Worm (Caenorhabditis elegans) whole organism, young adult: Measurements from ENCODE around the gene K10H10.13.

Source experiments
- B0019.2 ChIP-seq: fragments of 200-800 bp; sonication (Bioruptor generic); conservative IDR thresholded peaks from 2 replicates; pipeline ENCODE4 v1.3.6; 2022; ENCODE audit warnings: missing genetic modification reagents, missing genetic modification characterization, missing compliant biosample characterization
- B0035.1 ChIP-seq: sonication (generic microtip); optimal IDR thresholded peaks from 2 replicates; lab custom pipeline; 2016; ENCODE audit warnings: missing genetic modification characterization, mild to moderate bottlenecking, missing compliant biosample characterization, missing genotype, missing genetic modification reagents
- B0261.1 ChIP-seq: sonication (generic microtip); optimal IDR thresholded peaks from 2 replicates; lab custom pipeline; 2016; ENCODE audit warnings: mild to moderate bottlenecking, missing genetic modification characterization, moderate library complexity, missing compliant biosample characterization
- D2030.7 ChIP-seq: fragments of 200-800 bp; sonication (Bioruptor generic); IDR thresholded peaks from 2 replicates; pipeline ENCODE4 v1.3.6; 2022; ENCODE audit warnings: missing genetic modification reagents, missing genetic modification characterization, missing compliant biosample characterization
- F23B12.7 ChIP-seq: sonication (generic microtip); optimal IDR thresholded peaks from 2 replicates; lab custom pipeline; 2017; ENCODE audit warnings: missing genetic modification characterization, mild to moderate bottlenecking, missing compliant biosample characterization, antibody characterized with exemption, moderate library complexity; ENCODE audit not compliant: insufficient read depth
- F33H1.4 ChIP-seq: fragments of 200-800 bp; sonication (Bioruptor generic); IDR thresholded peaks from 2 replicates; pipeline ENCODE4 v1.3.6; 2022; ENCODE audit warnings: missing genetic modification reagents, missing genetic modification characterization, missing compliant biosample characterization
- F49E8.2 ChIP-seq: sonication (generic microtip); optimal IDR thresholded peaks from 3 replicates; lab custom pipeline; 2017; ENCODE audit warnings: missing genetic modification characterization, mild to moderate bottlenecking, missing compliant biosample characterization, antibody characterized with exemption, moderate library complexity; ENCODE audit not compliant: insufficient read depth
- Y95B8A.8 ChIP-seq: fragments of 200-800 bp; sonication (Bioruptor generic); IDR thresholded peaks from 2 replicates; pipeline ENCODE4 v1.3.6; 2022; ENCODE audit warnings: missing genetic modification reagents, missing genetic modification characterization, missing compliant biosample characterization
- akir-1 ChIP-seq: fragments of 200-800 bp; sonication (Bioruptor generic); optimal IDR thresholded peaks from 2 replicates; lab custom pipeline; 2018; ENCODE audit warnings: mild to moderate bottlenecking, missing genetic modification characterization, moderate library complexity, missing compliant biosample characterization
- aptf-3 ChIP-seq: fragments of 200-800 bp; sonication (Bioruptor generic); IDR thresholded peaks from 2 replicates; pipeline ENCODE4 v1.3.6; 2022; ENCODE audit warnings: missing genetic modification characterization, missing compliant biosample characterization
- cebp-2 ChIP-seq: fragments of 200-800 bp; sonication (Bioruptor generic); IDR thresholded peaks from 2 replicates; pipeline ENCODE4 v1.3.6; 2022; ENCODE audit warnings: missing genetic modification characterization, missing compliant biosample characterization
- ceh-100 ChIP-seq: fragments of 200-800 bp; sonication (Bioruptor generic); IDR thresholded peaks from 2 replicates; pipeline ENCODE4 v1.3.6; 2022; ENCODE audit warnings: missing genetic modification reagents, missing genetic modification characterization, missing compliant biosample characterization
- ceh-91 ChIP-seq: fragments of 200-800 bp; sonication (Bioruptor generic); IDR thresholded peaks from 2 replicates; pipeline ENCODE4 v1.3.6; 2022; ENCODE audit warnings: missing genetic modification reagents, missing genetic modification characterization, missing compliant biosample characterization
- dox-1 ChIP-seq: fragments of 200-800 bp; sonication (Bioruptor generic); IDR thresholded peaks from 2 replicates; pipeline ENCODE4 v1.3.6; 2022; ENCODE audit warnings: missing genetic modification reagents, missing genetic modification characterization, missing compliant biosample characterization
- dpl-1 ChIP-seq: fragments of 150-350 bp; optimal IDR thresholded peaks from 2 replicates; lab custom pipeline; 2014; ENCODE audit warnings: missing biosample characterization, missing genetic modification reagents, missing genetic modification characterization
- efl-1 ChIP-seq: fragments of 150-350 bp; optimal IDR thresholded peaks from 2 replicates; lab custom pipeline; 2014; ENCODE audit warnings: missing biosample characterization, missing genetic modification reagents, missing genetic modification characterization
- him-1 ChIP-seq: sonication (generic microtip); optimal IDR thresholded peaks from 2 replicates; lab custom pipeline; 2016; ENCODE audit warnings: missing genotype, missing genetic modification reagents, missing genetic modification characterization, missing compliant biosample characterization
- hmg-1.2 ChIP-seq: fragments of 200-800 bp; sonication (Bioruptor generic); IDR thresholded peaks from 2 replicates; pipeline ENCODE4 v1.3.6; 2022; ENCODE audit warnings: missing genetic modification reagents, missing genetic modification characterization, missing compliant biosample characterization
- lag-1 ChIP-seq: fragments of 200-800 bp; sonication (Bioruptor generic); IDR thresholded peaks from 2 replicates; pipeline ENCODE4 v1.3.6; 2022; ENCODE audit warnings: missing genetic modification reagents, missing genetic modification characterization, missing compliant biosample characterization
- let-607 ChIP-seq, 2 experiments: fragments of 200-800 bp in 1 of 2; sonication (Bioruptor generic) in 1 of 2; sonication (generic microtip) in 1 of 2; optimal IDR thresholded peaks; 2 replicates each; lab custom pipeline; 2016 to 2018; ENCODE audit warnings: mild to moderate bottlenecking in 2 of 2, missing compliant biosample characterization in 2 of 2, missing genetic modification characterization in 2 of 2, moderate library complexity in 2 of 2, missing genotype in 1 of 2
- lin-35 ChIP-seq, 3 experiments: fragments of 150-350 bp in 2 of 3; sonication (generic microtip) in 1 of 3; optimal IDR thresholded peaks; 2 replicates each; lab custom pipeline; 2014 to 2018; ENCODE audit warnings: missing biosample characterization in 3 of 3, missing genetic modification characterization in 3 of 3, missing genetic modification reagents in 3 of 3
- lin-40 ChIP-seq: sonication (generic microtip); optimal IDR thresholded peaks from 2 replicates; lab custom pipeline; 2016; ENCODE audit warnings: missing genetic modification characterization, mild to moderate bottlenecking, missing compliant biosample characterization, missing genotype, missing genetic modification reagents
- lin-54 ChIP-seq: fragments of 200-800 bp; sonication (Bioruptor generic); optimal IDR thresholded peaks from 2 replicates; lab custom pipeline; 2018; ENCODE audit warnings: mild to moderate bottlenecking, missing genetic modification characterization, missing compliant biosample characterization
- lsl-1 ChIP-seq: fragments of 200-800 bp; sonication (Bioruptor generic); optimal IDR thresholded peaks from 2 replicates; lab custom pipeline; 2018; ENCODE audit warnings: mild to moderate bottlenecking, missing genetic modification characterization, moderate library complexity, missing compliant biosample characterization
- madf-6 ChIP-seq: fragments of 200-800 bp; sonication (Bioruptor generic); IDR thresholded peaks from 2 replicates; pipeline ENCODE4 v1.3.6; 2022; ENCODE audit warnings: missing genetic modification reagents, missing genetic modification characterization, missing compliant biosample characterization
- madf-8 ChIP-seq: fragments of 200-800 bp; sonication (Bioruptor generic); conservative IDR thresholded peaks from 2 replicates; pipeline ENCODE4 v1.3.6; 2022; ENCODE audit warnings: missing genetic modification reagents, missing genetic modification characterization, missing compliant biosample characterization
- mcd-1 ChIP-seq: fragments of 200-800 bp; sonication (Bioruptor generic); IDR thresholded peaks from 2 replicates; pipeline ENCODE4 v1.3.6; 2022; ENCODE audit warnings: missing genetic modification reagents, missing genetic modification characterization, missing compliant biosample characterization
- nfya-1 ChIP-seq: sonication (generic microtip); optimal IDR thresholded peaks from 2 replicates; lab custom pipeline; 2017; ENCODE audit warnings: antibody characterized with exemption, missing compliant biosample characterization, missing genetic modification characterization, borderline replicate concordance; ENCODE audit not compliant: insufficient read depth
- nhr-90 ChIP-seq: sonication (generic microtip); optimal IDR thresholded peaks from 2 replicates; lab custom pipeline; 2016; ENCODE audit warnings: missing genotype, mild to moderate bottlenecking, missing genetic modification characterization, missing compliant biosample characterization
- pbrm-1 ChIP-seq: fragments of 200-800 bp; sonication (Bioruptor generic); IDR thresholded peaks from 2 replicates; pipeline ENCODE4 v1.3.6; 2022; ENCODE audit warnings: missing genetic modification reagents, missing genetic modification characterization, missing compliant biosample characterization
- rcor-1 ChIP-seq: fragments of 200-800 bp; sonication (Bioruptor generic); IDR thresholded peaks from 2 replicates; pipeline ENCODE4 v1.3.6; 2022; ENCODE audit warnings: missing genetic modification reagents, missing genetic modification characterization, missing compliant biosample characterization
- rpc-1 ChIP-seq, 2 experiments: fragments of 150-350 bp in 1 of 2; sonication (generic microtip) in 1 of 2; optimal IDR thresholded peaks; 2 replicates each; lab custom pipeline; 2014 to 2018; ENCODE audit warnings: missing biosample characterization in 1 of 2, missing genetic modification characterization in 1 of 2, missing genetic modification reagents in 1 of 2, missing genotype in 1 of 2
- snpc-3.4 ChIP-seq: sonication (generic microtip); optimal IDR thresholded peaks from 2 replicates; lab custom pipeline; 2017; ENCODE audit warnings: missing genetic modification characterization, mild to moderate bottlenecking, missing compliant biosample characterization, antibody characterized with exemption, moderate library complexity, missing genotype, missing genetic modification reagents
- snpc-4 ChIP-seq, 5 experiments: fragments of 150-350 bp in 1 of 5; sonication (generic microtip) in 4 of 5; optimal IDR thresholded peaks; 2 replicates each; lab custom pipeline; 2014 to 2018; ENCODE audit warnings: missing genetic modification characterization in 5 of 5, missing biosample characterization in 3 of 5, antibody characterized with exemption in 2 of 5, mild to moderate bottlenecking in 2 of 5, missing compliant biosample characterization in 2 of 5, missing genotype in 2 of 5, moderate library complexity in 2 of 5, missing genetic modification reagents in 1 of 5
- tbp1 ChIP-seq: fragments of 200-800 bp; sonication (Bioruptor generic); optimal IDR thresholded peaks from 2 replicates; lab custom pipeline; 2018; ENCODE audit warnings: mild to moderate bottlenecking, missing genetic modification characterization, missing compliant biosample characterization
- tlf-1 ChIP-seq: fragments of 200-800 bp; sonication (Bioruptor generic); optimal IDR thresholded peaks from 2 replicates; lab custom pipeline; 2018; ENCODE audit warnings: mild to moderate bottlenecking, missing genetic modification characterization, missing compliant biosample characterization
- unc-130 ChIP-seq: sonication (generic microtip); optimal IDR thresholded peaks from 2 replicates; lab custom pipeline; 2016; ENCODE audit warnings: missing genetic modification reagents, missing genetic modification characterization, missing compliant biosample characterization
- xnd-1 ChIP-seq: sonication (generic microtip); optimal IDR thresholded peaks from 2 replicates; lab custom pipeline; 2016; ENCODE audit warnings: missing genotype, missing genetic modification reagents, missing genetic modification characterization, missing compliant biosample characterization
- zim-3 ChIP-seq: sonication (generic microtip); optimal IDR thresholded peaks from 2 replicates; lab custom pipeline; 2017; ENCODE audit warnings: mild to moderate bottlenecking, missing genetic modification characterization, moderate library complexity, missing compliant biosample characterization

K10H10.13 gene

ce11 chrII:14479583-14480245 is 31.4 kb downstream of the K10H10.13 start, which contains the start of gene C13B4.1:
C13B4.1 (minus strand) TSS chrII:14479633.
- TF ChIP-seq mcd-1 (peak; percentile 94), Y95B8A.8 (GFP tag; lab: Robert Waterston, UW) (no peak), F23B12.7 (tag; lab: Kevin White, UChicago) (peak; percentile 41), snpc-4 (GFP tag; optimal IDR thresholded peaks at IDR 0.05; lab: Kevin White, UChicago) (no peak), snpc-4 (tag; optimal IDR thresholded peaks at IDR 0.05; lab: Kevin White, UChicago) (peak in 1 of 4 experiments; percentile 16), F49E8.2 (tag; lab: Kevin White, UChicago) (peak; percentile 37), lin-40 (tag; lab: Kevin White, UChicago) (no peak), akir-1 (GFP tag; lab: Kevin White, UChicago) (no peak), xnd-1 (tag; lab: Kevin White, UChicago) (peak; percentile 50), dox-1 (GFP tag; lab: Robert Waterston, UW) (peak; percentile 67), ceh-91 (GFP tag; lab: Robert Waterston, UW) (peak; percentile 61), tlf-1 (GFP tag; lab: Kevin White, UChicago) (no peak), lsl-1 (GFP tag; lab: Kevin White, UChicago) (peak; percentile 75), lin-35 (GFP tag; optimal IDR thresholded peaks at IDR 0.05; lab: Kevin White, UChicago) (peak in 2 of 3 experiments; percentile 11 to 55), pbrm-1 (GFP tag; lab: Robert Waterston, UW) (0 out of 2 replicates have a peak, but pooled peaks have one; percentile 34), D2030.7 (GFP tag; lab: Robert Waterston, UW) (peak; percentile 90), ceh-100 (GFP tag; lab: Robert Waterston, UW) (peak; percentile 98), F33H1.4 (peak; percentile 75), tbp1 (GFP tag; lab: Kevin White, UChicago) (peak; percentile 26), madf-8 (GFP tag; lab: Robert Waterston, UW) (peak; percentile 39), dpl-1 (peak; percentile 68), nhr-90 (no peak), rcor-1 (peak; percentile 67), madf-6 (GFP tag; lab: Robert Waterston, UW) (peak; percentile 80), B0035.1 (tag; lab: Kevin White, UChicago) (no peak), unc-130 (GFP tag; lab: Kevin White, UChicago) (peak; percentile 49), him-1 (tag; lab: Kevin White, UChicago) (peak; percentile 11), lag-1 (GFP tag; lab: Robert Waterston, UW) (no peak), lin-54 (peak; percentile 97), snpc-3.4 (peak; percentile 36), efl-1 (GFP tag; lab: Kevin White, UChicago) (peak; percentile 92)

DNA sequence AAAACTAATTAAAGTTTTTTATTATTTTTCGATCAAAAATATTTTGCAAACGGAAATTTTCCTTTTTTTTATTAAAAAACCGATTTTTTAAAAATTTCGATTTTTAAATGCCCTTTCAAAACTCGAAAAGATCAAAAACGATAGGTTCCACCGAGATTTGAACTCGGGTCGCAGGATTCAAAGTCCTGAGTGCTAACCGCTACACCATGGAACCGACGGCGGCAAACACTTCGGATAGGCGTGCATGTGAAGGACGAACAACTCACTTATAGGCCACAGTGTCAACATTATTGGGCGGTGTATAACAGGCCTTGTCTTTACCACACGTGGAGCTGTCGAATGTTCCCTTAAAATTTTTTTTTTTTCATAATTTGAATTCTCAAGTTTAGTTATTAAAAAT is 36.4 kb downstream of the K10H10.13 start:
- TF ChIP-seq B0019.2 (GFP tag; lab: Robert Waterston, UW) (no peak), snpc-4 (GFP tag; optimal IDR thresholded peaks at IDR 0.05; lab: Kevin White, UChicago) (no peak), snpc-4 (tag; optimal IDR thresholded peaks at IDR 0.05; lab: Kevin White, UChicago) (peak in 1 of 4 experiments; percentile 27), rpc-1 (optimal IDR thresholded peaks at IDR 0.05; lab: Kevin White, UChicago) (peak; percentile 50), rpc-1 (tag; optimal IDR thresholded peaks at IDR 0.05; lab: Kevin White, UChicago) (peak; percentile 70), cebp-2 (GFP tag; lab: Robert Waterston, UW) (no peak), lsl-1 (GFP tag; lab: Kevin White, UChicago) (no peak), let-607 (tag; optimal IDR thresholded peaks at IDR 0.05; lab: Kevin White, UChicago) (no peak), hmg-1.2 (GFP tag; lab: Robert Waterston, UW) (peak; percentile 39), nfya-1 (tag; lab: Kevin White, UChicago) (no peak), zim-3 (no peak), tbp1 (GFP tag; lab: Kevin White, UChicago) (peak; percentile 86), aptf-3 (GFP tag; lab: Robert Waterston, UW) (no peak), lin-54 (peak; percentile 18), mcd-1 (peak; percentile 44), B0261.1 (tag; lab: Kevin White, UChicago) (peak; percentile 69)
